Worm (Caenorhabditis elegans): ENCODE data around the gene F36F12.3.
A peak's percentile ranks its signal among the peaks of the same experiment; 100 is the strongest.

Gene F36F12.3

ce11 chrV:2109295-2109694 lies 23.7 kb downstream of the F36F12.3 start, which contains the start of gene ckb-4:
ckb-4 (minus strand) TSS chrV:2109434.
- TF ChIP-seq nhr-23 (tag; optimal IDR thresholded peaks at IDR 0.05) (peak; percentile 39), ZK546.5 (tag; optimal IDR thresholded peaks at IDR 0.05) (no peak), ztf-11 (tag; optimal IDR thresholded peaks at IDR 0.05) (no peak), mml-1 (tag; optimal IDR thresholded peaks at IDR 0.05) (no peak), ceh-9 (tag; optimal IDR thresholded peaks at IDR 0.05) (no peak), lsy-12 (tag; optimal IDR thresholded peaks at IDR 0.05) (no peak), elt-3 (tag; optimal IDR thresholded peaks at IDR 0.05) (no peak), pha-4 (tag; optimal IDR thresholded peaks at IDR 0.05) (peak; percentile 86), nhr-25 (tag; optimal IDR thresholded peaks at IDR 0.05) (peak; percentile 11), elt-1 (tag; optimal IDR thresholded peaks at IDR 0.05) (no peak), unc-62 (GFP tag; optimal IDR thresholded peaks at IDR 0.05) (no peak), nhr-43 (tag; optimal IDR thresholded peaks at IDR 0.05; ENCODE audit: poor library complexity, severe bottlenecking) (no peak), daf-12 (tag; optimal IDR thresholded peaks at IDR 0.05) (no peak), lin-15B (tag; optimal IDR thresholded peaks at IDR 0.05) (peak; percentile 60), R02D3.7 (tag; optimal IDR thresholded peaks at IDR 0.05) (no peak), ceh-16 (tag; optimal IDR thresholded peaks at IDR 0.05) (no peak), eor-1 (tag; optimal IDR thresholded peaks at IDR 0.05) (no peak), fkh-10 (GFP tag; optimal IDR thresholded peaks at IDR 0.05) (no peak), lin-39 (tag; optimal IDR thresholded peaks at IDR 0.05) (peak; percentile 15), fos-1 (tag; optimal IDR thresholded peaks at IDR 0.05) (no peak), elt-2 (tag; optimal IDR thresholded peaks at IDR 0.05) (peak; percentile 36), jun-1 (tag; optimal IDR thresholded peaks at IDR 0.05) (no peak), mdl-1 (tag; optimal IDR thresholded peaks at IDR 0.05) (no peak), nhr-237 (tag; optimal IDR thresholded peaks at IDR 0.05) (no peak), nhr-28 (tag; optimal IDR thresholded peaks at IDR 0.05) (no peak), nhr-12 (tag; optimal IDR thresholded peaks at IDR 0.05) (no peak), hmg-11 (tag; optimal IDR thresholded peaks at IDR 0.05) (peak; percentile 58), skn-1 (tag; optimal IDR thresholded peaks at IDR 0.05) (no peak), egl-27 (tag; optimal IDR thresholded peaks at IDR 0.05) (no peak), ceh-28 (tag; optimal IDR thresholded peaks at IDR 0.05) (no peak), nhr-67 (tag; optimal IDR thresholded peaks at IDR 0.05) (no peak), sea-2 (GFP tag; optimal IDR thresholded peaks at IDR 0.05) (no peak), unc-39 (tag; optimal IDR thresholded peaks at IDR 0.05) (no peak), fkh-2 (tag; optimal IDR thresholded peaks at IDR 0.05) (no peak), ceh-82 (tag; optimal IDR thresholded peaks at IDR 0.05) (no peak), egl-5 (tag; optimal IDR thresholded peaks at IDR 0.05) (no peak), nhr-76 (tag; optimal IDR thresholded peaks at IDR 0.05) (no peak), snpc-4 (tag; optimal IDR thresholded peaks at IDR 0.05) (peak; percentile 72), ztf-4 (tag; optimal IDR thresholded peaks at IDR 0.05) (no peak), nhr-77 (tag; optimal IDR thresholded peaks at IDR 0.05) (no peak), tbx-2 (tag; optimal IDR thresholded peaks at IDR 0.05) (no peak), ama-1 (optimal IDR thresholded peaks at IDR 0.05) (no peak), nfya-1 (tag; optimal IDR thresholded peaks at IDR 0.05; ENCODE audit: insufficient read depth) (no peak), aly-2 (tag; optimal IDR thresholded peaks at IDR 0.05) (no peak), pqm-1 (tag; optimal IDR thresholded peaks at IDR 0.05) (no peak)

ce11 chrV:2110368-2110767 lies 24.8 kb downstream of the F36F12.3 start, which contains the start of gene F22F7.3:
F22F7.3 (plus strand) TSS chrV:2110668.
- TF ChIP-seq nhr-67 (tag; optimal IDR thresholded peaks at IDR 0.05) (no peak), snpc-4 (tag; optimal IDR thresholded peaks at IDR 0.05) (no peak), ceh-16 (tag; optimal IDR thresholded peaks at IDR 0.05) (no peak), nhr-77 (tag; optimal IDR thresholded peaks at IDR 0.05) (no peak), jun-1 (tag; optimal IDR thresholded peaks at IDR 0.05) (no peak), ceh-9 (tag; optimal IDR thresholded peaks at IDR 0.05) (no peak), lsy-12 (tag; optimal IDR thresholded peaks at IDR 0.05) (no peak), nhr-12 (tag; optimal IDR thresholded peaks at IDR 0.05) (no peak), nhr-25 (tag; optimal IDR thresholded peaks at IDR 0.05) (no peak), egl-5 (tag; optimal IDR thresholded peaks at IDR 0.05) (no peak)
